Worm (Caenorhabditis elegans): ENCODE measurements around the gene lin-32.

DNA sequence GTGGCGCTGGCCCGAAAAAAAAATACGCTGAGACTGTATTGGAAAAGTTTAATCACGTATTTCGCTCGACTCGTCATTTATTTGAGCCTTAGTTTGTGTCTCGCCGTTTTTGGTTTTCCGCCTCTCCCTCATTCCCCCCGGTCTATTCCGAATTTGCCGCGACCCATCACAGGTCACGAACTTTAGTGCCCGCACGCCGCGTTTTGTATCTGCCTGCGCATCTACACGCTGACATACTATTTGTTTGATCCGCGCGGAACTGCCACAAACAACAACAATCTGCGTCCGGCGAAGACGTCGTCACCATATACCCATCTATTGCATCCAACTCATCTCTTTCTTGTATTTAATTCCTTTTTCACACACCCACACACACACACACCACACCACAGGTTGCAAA is 19.8 kb downstream of the lin-32 start:
- TF ChIP-seq ama-1 (optimal IDR thresholded peaks at IDR 0.05) (no peak), nhr-23 (tag; optimal IDR thresholded peaks at IDR 0.05) (no peak), elt-1 (tag; optimal IDR thresholded peaks at IDR 0.05) (no peak), mdl-1 (tag; optimal IDR thresholded peaks at IDR 0.05) (no peak), lin-39 (tag; optimal IDR thresholded peaks at IDR 0.05) (no peak), ztf-11 (tag; optimal IDR thresholded peaks at IDR 0.05) (no peak), zag-1 (tag; optimal IDR thresholded peaks at IDR 0.05) (no peak), unc-39 (tag; optimal IDR thresholded peaks at IDR 0.05) (no peak), ceh-82 (tag; optimal IDR thresholded peaks at IDR 0.05) (no peak), lsy-2 (tag; optimal IDR thresholded peaks at IDR 0.05) (no peak)

Data from whole organism, L2 larva.